Worm (Caenorhabditis elegans): ENCODE measurements around the gene irld-42.

irld-42 gene

ce11 chrV:1666904-1667303, 1.4 kb upstream of the irld-42 start, which contains the start of gene K04F1.8:
K04F1.8 (plus strand) TSS chrV:1667204.
- TF ChIP-seq ham-2 (GFP tag; optimal IDR thresholded peaks at IDR 0.05): no peak
- no peak for TF ChIP-seq blmp-1 (tag; optimal IDR thresholded peaks at IDR 0.05)
- TF ChIP-seq ces-1 (GFP tag; optimal IDR thresholded peaks at IDR 0.05): no peak
- TF ChIP-seq sem-2 (GFP tag; optimal IDR thresholded peaks at IDR 0.05): no peak
- no peak for TF ChIP-seq zip-8 (tag; optimal IDR thresholded peaks at IDR 0.05)
- TF ChIP-seq snpc-4 (tag; optimal IDR thresholded peaks at IDR 0.05): no peak
- no peak for TF ChIP-seq elt-1 (tag; optimal IDR thresholded peaks at IDR 0.05; ENCODE audit: borderline replicate concordance, insufficient read depth)
- no peak for TF ChIP-seq nhr-76 (tag; optimal IDR thresholded peaks at IDR 0.05)
- no peak for TF ChIP-seq mab-5 (tag; optimal IDR thresholded peaks at IDR 0.05)
- no peak for TF ChIP-seq ceh-39 (tag; optimal IDR thresholded peaks at IDR 0.05)
- no peak for TF ChIP-seq tbx-8 (GFP tag; optimal IDR thresholded peaks at IDR 0.05)
- TF ChIP-seq ceh-83 (GFP tag; optimal IDR thresholded peaks at IDR 0.05): no peak

ce11 chrV:1678228-1678627, 9.9 kb downstream of the irld-42 start, which contains the start of gene srw-98:
srw-98 (minus strand) TSS chrV:1678328.
- TF ChIP-seq sem-2 (GFP tag; optimal IDR thresholded peaks at IDR 0.05): no peak
- TF ChIP-seq tbx-8 (GFP tag; optimal IDR thresholded peaks at IDR 0.05): no peak
- no peak for TF ChIP-seq hlh-1 (tag; optimal IDR thresholded peaks at IDR 0.05)
- no peak for TF ChIP-seq ztf-11 (tag; optimal IDR thresholded peaks at IDR 0.05)
- no peak for TF ChIP-seq lin-32 (GFP tag; optimal IDR thresholded peaks at IDR 0.05)
- no peak for TF ChIP-seq ham-2 (GFP tag; optimal IDR thresholded peaks at IDR 0.05)
- no peak for TF ChIP-seq lin-13 (tag; optimal IDR thresholded peaks at IDR 0.05)
- no peak for TF ChIP-seq zip-8 (tag; optimal IDR thresholded peaks at IDR 0.05)
- no peak for TF ChIP-seq cnd-1 (tag; optimal IDR thresholded peaks at IDR 0.05)
- TF ChIP-seq bed-3 (GFP tag; optimal IDR thresholded peaks at IDR 0.05): no peak
- TF ChIP-seq nhr-2 (tag; optimal IDR thresholded peaks at IDR 0.05): no peak
- TF ChIP-seq mab-5 (tag; optimal IDR thresholded peaks at IDR 0.05): no peak
- TF ChIP-seq ceh-43 (GFP tag; optimal IDR thresholded peaks at IDR 0.05): no peak

ce11 chrV:1680770-1681169, 12.5 kb downstream of the irld-42 start, which contains the start of gene srw-91:
srw-91 (minus strand) TSS chrV:1680870.
- no peak for TF ChIP-seq ces-1 (GFP tag; optimal IDR thresholded peaks at IDR 0.05)
- TF ChIP-seq mep-1 (tag; optimal IDR thresholded peaks at IDR 0.05): no peak
- TF ChIP-seq drap-1 (GFP tag; optimal IDR thresholded peaks at IDR 0.05): no peak
- TF ChIP-seq sem-2 (GFP tag; optimal IDR thresholded peaks at IDR 0.05): no peak
- no peak for TF ChIP-seq nhr-28 (tag; optimal IDR thresholded peaks at IDR 0.05)
- TF ChIP-seq ham-2 (GFP tag; optimal IDR thresholded peaks at IDR 0.05): no peak
- no peak for TF ChIP-seq snpc-4 (tag; optimal IDR thresholded peaks at IDR 0.05)
- TF ChIP-seq bed-3 (GFP tag; optimal IDR thresholded peaks at IDR 0.05): no peak
- no peak for TF ChIP-seq pha-4 (tag; optimal IDR thresholded peaks at IDR 0.05)
- TF ChIP-seq nhr-12 (tag; optimal IDR thresholded peaks at IDR 0.05): no peak
- no peak for TF ChIP-seq unc-39 (tag; optimal IDR thresholded peaks at IDR 0.05)
- TF ChIP-seq blmp-1 (tag; optimal IDR thresholded peaks at IDR 0.05): no peak
- no peak for TF ChIP-seq elt-3 (tag; optimal IDR thresholded peaks at IDR 0.05)
- no peak for TF ChIP-seq M03D4.4 (tag; optimal IDR thresholded peaks at IDR 0.05)
- TF ChIP-seq cnd-1 (tag; optimal IDR thresholded peaks at IDR 0.05): no peak

- TF ChIP-seq pha-4 (tag; optimal IDR thresholded peaks at IDR 0.05): no peak
- no peak for TF ChIP-seq M03D4.4 (tag; optimal IDR thresholded peaks at IDR 0.05)
- no peak for TF ChIP-seq drap-1 (GFP tag; optimal IDR thresholded peaks at IDR 0.05)
- TF ChIP-seq lin-13 (tag; optimal IDR thresholded peaks at IDR 0.05): no peak
- no peak for TF ChIP-seq nhr-237 (tag; optimal IDR thresholded peaks at IDR 0.05)
- no peak for TF ChIP-seq ztf-11 (tag; optimal IDR thresholded peaks at IDR 0.05)
- no peak for TF ChIP-seq ceh-39 (tag; optimal IDR thresholded peaks at IDR 0.05)
Observed at ce11 chrV:1682279-1682678, 14.0 kb downstream of the irld-42 start, which contains the start of gene srh-3. srh-3 (plus strand) TSS chrV:1682579.

ce11 chrV:1685328-1685727, 17.0 kb downstream of the irld-42 start, which contains the start of gene srh-5:
srh-5 (plus strand) TSS chrV:1685628.
- TF ChIP-seq unc-62 (GFP tag; optimal IDR thresholded peaks at IDR 0.05) (no peak), drap-1 (GFP tag; optimal IDR thresholded peaks at IDR 0.05) (no peak), nhr-2 (tag; optimal IDR thresholded peaks at IDR 0.05) (no peak), ztf-11 (tag; optimal IDR thresholded peaks at IDR 0.05) (no peak), ceh-83 (GFP tag; optimal IDR thresholded peaks at IDR 0.05) (no peak), bed-3 (GFP tag; optimal IDR thresholded peaks at IDR 0.05) (no peak), nhr-76 (tag; optimal IDR thresholded peaks at IDR 0.05) (no peak), tbx-8 (GFP tag; optimal IDR thresholded peaks at IDR 0.05) (no peak), ham-2 (GFP tag; optimal IDR thresholded peaks at IDR 0.05) (no peak), mep-1 (tag; optimal IDR thresholded peaks at IDR 0.05) (no peak), ceh-39 (tag; optimal IDR thresholded peaks at IDR 0.05) (no peak), sptf-1 (tag; optimal IDR thresholded peaks at IDR 0.05) (no peak), ceh-43 (GFP tag; optimal IDR thresholded peaks at IDR 0.05) (no peak)
